Fruit fly (Drosophila melanogaster) whole organism, adult: ENCODE measurements around the gene CG43120.

Experiments
- CG12768 ChIP-seq: fragments of 200-800 bp; sonication (Bioruptor generic); optimal IDR thresholded peaks from 2 replicates; lab custom pipeline; 2017; ENCODE audit warnings: missing biosample characterization, missing genetic modification characterization, mild to moderate bottlenecking, moderate library complexity, missing genetic modification reagents
- CG14711 ChIP-seq: fragments of 200-800 bp; sonication (Bioruptor generic); optimal IDR thresholded peaks from 2 replicates; lab custom pipeline; 2018; ENCODE audit warnings: missing biosample characterization, mild to moderate bottlenecking, missing genetic modification characterization, moderate library complexity
- CG33017 ChIP-seq: fragments of 200-800 bp; sonication (Bioruptor generic); optimal IDR thresholded peaks from 2 replicates; lab custom pipeline; 2018; ENCODE audit warnings: missing biosample characterization, mild to moderate bottlenecking, missing genetic modification characterization, moderate library complexity
- CG7045 ChIP-seq: fragments of 200-800 bp; sonication (Bioruptor generic); optimal IDR thresholded peaks from 2 replicates; lab custom pipeline; 2017; ENCODE audit warnings: missing biosample characterization, mild to moderate bottlenecking, missing genetic modification characterization
- Clk ChIP-seq: fragments of 200-800 bp; sonication (Bioruptor generic); optimal IDR thresholded peaks from 2 replicates; lab custom pipeline; 2017; ENCODE audit warnings: missing biosample characterization, missing genetic modification characterization
- Hr96 ChIP-seq: fragments of 200-800 bp; sonication (Bioruptor generic); optimal IDR thresholded peaks from 2 replicates; lab custom pipeline; 2016; ENCODE audit warnings: missing biosample characterization, missing genetic modification characterization
- Mnt ChIP-seq: fragments of 200-800 bp; sonication (Bioruptor generic); optimal IDR thresholded peaks from 2 replicates; lab custom pipeline; 2016; ENCODE audit warnings: missing biosample characterization, mild to moderate bottlenecking, missing genetic modification characterization
- bab1 ChIP-seq: fragments of 200-800 bp; sonication (Bioruptor generic); optimal IDR thresholded peaks from 3 replicates; lab custom pipeline; 2019; ENCODE audit warnings: missing biosample characterization, mild to moderate bottlenecking, missing genetic modification characterization, moderate library complexity
- cic ChIP-seq: fragments of 200-800 bp; sonication (Bioruptor generic); optimal IDR thresholded peaks from 2 replicates; lab custom pipeline; 2017; ENCODE audit warnings: missing biosample characterization, mild to moderate bottlenecking, missing genetic modification characterization, moderate library complexity
- cnc ChIP-seq, 2 experiments: fragments of >200 bp; optimal IDR thresholded peaks; 2 replicates each; lab custom pipeline; 2017
- kay ChIP-seq: fragments of 200-800 bp; sonication (Bioruptor generic); peaks from one replicate; lab custom pipeline; 2016; ENCODE audit warnings: missing biosample characterization, missing genetic modification characterization, borderline replicate concordance
- ovo ChIP-seq: fragments of 200-800 bp; sonication (Bioruptor generic); optimal IDR thresholded peaks from 2 replicates; lab custom pipeline; 2016; ENCODE audit warnings: missing biosample characterization, missing genetic modification characterization
- pad ChIP-seq: fragments of 200-800 bp; sonication (Bioruptor generic); optimal IDR thresholded peaks from 3 replicates; lab custom pipeline; 2017; ENCODE audit warnings: missing biosample characterization, missing genetic modification characterization, mild to moderate bottlenecking, moderate library complexity, missing genetic modification reagents
- toe ChIP-seq: fragments of 200-800 bp; sonication (Bioruptor generic); optimal IDR thresholded peaks from 2 replicates; lab custom pipeline; 2016; ENCODE audit warnings: missing biosample characterization, missing genetic modification characterization

- TF ChIP-seq Hr96 (GFP tag; lab: Kevin White, UChicago) (no peak), cic (GFP tag; lab: Kevin White, UChicago) (no peak), bab1 (GFP tag; lab: Kevin White, UChicago) (no peak), CG7045 (GFP tag; lab: Kevin White, UChicago) (no peak), CG33017 (tag; lab: Kevin White, UChicago) (no peak), kay (no peak), toe (GFP tag; lab: Kevin White, UChicago) (no peak), Mnt (GFP tag; lab: Kevin White, UChicago) (no peak), cnc (optimal IDR thresholded peaks at IDR 0.05; lab: Kevin White, UChicago) (no peak), pad (GFP tag; lab: Kevin White, UChicago) (no peak), Clk (GFP tag; lab: Kevin White, UChicago) (no peak), CG14711 (tag; lab: Kevin White, UChicago) (no peak), CG12768 (GFP tag; lab: Kevin White, UChicago) (no peak), ovo (GFP tag; lab: Kevin White, UChicago) (no peak)
Measured at dm6 chr3L:14332533-14332932, 49.2 kb upstream of the CG43120 start.
